Worm (Caenorhabditis elegans) whole organism, late embryonic: ENCODE measurements around the gene F38B6.2.

Experiments used
- C08G9.2 ChIP-seq: sonication (generic microtip); optimal IDR thresholded peaks from 2 replicates; lab custom pipeline; 2016; ENCODE audit warnings: mild to moderate bottlenecking, missing genetic modification characterization, moderate library complexity, missing compliant biosample characterization
- F13H6.1 ChIP-seq: sonication (generic microtip); optimal IDR thresholded peaks from 2 replicates; lab custom pipeline; 2016; ENCODE audit warnings: missing genetic modification characterization, missing compliant biosample characterization
- K09A11.1 ChIP-seq: sonication (generic microtip); optimal IDR thresholded peaks from 2 replicates; lab custom pipeline; 2017; ENCODE audit warnings: antibody characterized with exemption, mild to moderate bottlenecking, missing genetic modification characterization, missing compliant biosample characterization; ENCODE audit not compliant: insufficient read depth
- T23F11.4 ChIP-seq: fragments of 200-800 bp; sonication (Bioruptor generic); optimal IDR thresholded peaks from 2 replicates; lab custom pipeline; 2018; ENCODE audit warnings: mild to moderate bottlenecking, missing genetic modification characterization, missing compliant biosample characterization
- ahr-1 ChIP-seq: sonication (generic microtip); optimal IDR thresholded peaks from 2 replicates; lab custom pipeline; 2016; ENCODE audit warnings: missing genetic modification characterization, missing compliant biosample characterization
- ceh-18 ChIP-seq: sonication (generic microtip); optimal IDR thresholded peaks from 2 replicates; lab custom pipeline; 2016; ENCODE audit warnings: missing genetic modification characterization, missing compliant biosample characterization
- ceh-19 ChIP-seq: fragments of 200-800 bp; sonication (Bioruptor generic); optimal IDR thresholded peaks from 2 replicates; lab custom pipeline; 2018; ENCODE audit warnings: mild to moderate bottlenecking, missing genetic modification characterization, missing compliant biosample characterization
- ceh-24 ChIP-seq: sonication (generic microtip); optimal IDR thresholded peaks from 2 replicates; lab custom pipeline; 2016; ENCODE audit warnings: mild to moderate bottlenecking, missing genetic modification characterization, missing compliant biosample characterization
- ceh-30 ChIP-seq: fragments of 150-350 bp; optimal IDR thresholded peaks from 2 replicates; lab custom pipeline; 2014; ENCODE audit warnings: missing biosample characterization, missing genetic modification characterization
- ceh-31 ChIP-seq: sonication (generic microtip); optimal IDR thresholded peaks from 2 replicates; lab custom pipeline; 2016; ENCODE audit warnings: missing genetic modification characterization, missing compliant biosample characterization
- ceh-34 ChIP-seq: sonication (generic microtip); optimal IDR thresholded peaks from 2 replicates; lab custom pipeline; 2016; ENCODE audit warnings: mild to moderate bottlenecking, missing genetic modification characterization, missing compliant biosample characterization
- ceh-45 ChIP-seq: fragments of 200-800 bp; sonication (Bioruptor generic); IDR thresholded peaks from 2 replicates; pipeline ENCODE4 v1.3.6; 2022; ENCODE audit warnings: missing genetic modification reagents, missing genetic modification characterization, missing compliant biosample characterization
- ceh-6 ChIP-seq: fragments of 200-800 bp; sonication (Bioruptor generic); optimal IDR thresholded peaks from 2 replicates; lab custom pipeline; 2018; ENCODE audit warnings: mild to moderate bottlenecking, missing genetic modification characterization, missing compliant biosample characterization
- dmd-4 ChIP-seq: sonication (generic microtip); optimal IDR thresholded peaks from 2 replicates; lab custom pipeline; 2016; ENCODE audit warnings: borderline replicate concordance, missing genetic modification characterization, missing compliant biosample characterization
- dve-1 ChIP-seq: sonication (generic microtip); optimal IDR thresholded peaks from 2 replicates; lab custom pipeline; 2017; ENCODE audit warnings: antibody characterized with exemption, mild to moderate bottlenecking, missing genetic modification characterization, missing compliant biosample characterization
- elt-2 ChIP-seq: sonication (generic microtip); optimal IDR thresholded peaks from 2 replicates; lab custom pipeline; 2016; ENCODE audit warnings: missing genetic modification reagents, missing genetic modification characterization, missing compliant biosample characterization
- eyg-1 ChIP-seq: sonication (generic microtip); optimal IDR thresholded peaks from 2 replicates; lab custom pipeline; 2016; ENCODE audit warnings: missing genotype, missing genetic modification characterization, missing compliant biosample characterization
- fax-1 ChIP-seq: sonication (generic microtip); optimal IDR thresholded peaks from 2 replicates; lab custom pipeline; 2016; ENCODE audit warnings: missing genotype, missing genetic modification characterization, missing compliant biosample characterization
- hlh-30 ChIP-seq: sonication (generic microtip); optimal IDR thresholded peaks from 2 replicates; lab custom pipeline; 2017; ENCODE audit warnings: antibody characterized with exemption, missing genetic modification characterization, missing compliant biosample characterization; ENCODE audit not compliant: insufficient read depth
- hlh-8 ChIP-seq: sonication (generic microtip); optimal IDR thresholded peaks from 2 replicates; lab custom pipeline; 2016; ENCODE audit warnings: missing genotype, missing genetic modification characterization, missing compliant biosample characterization
- lim-6 ChIP-seq: sonication (generic microtip); optimal IDR thresholded peaks from 2 replicates; lab custom pipeline; 2016; ENCODE audit warnings: missing genetic modification characterization, missing compliant biosample characterization
- nfya-1 ChIP-seq: sonication (generic microtip); optimal IDR thresholded peaks from 2 replicates; lab custom pipeline; 2017; ENCODE audit warnings: missing genetic modification characterization, mild to moderate bottlenecking, missing compliant biosample characterization, antibody characterized with exemption, moderate library complexity
- nhr-11 ChIP-seq: fragments of 150-350 bp; optimal IDR thresholded peaks from 2 replicates; lab custom pipeline; 2014; ENCODE audit warnings: missing biosample characterization, missing genetic modification characterization
- nhr-232 ChIP-seq: sonication (generic microtip); optimal IDR thresholded peaks from 2 replicates; lab custom pipeline; 2016; ENCODE audit warnings: missing genetic modification characterization, missing compliant biosample characterization
- odd-2 ChIP-seq: sonication (generic microtip); optimal IDR thresholded peaks from 2 replicates; lab custom pipeline; 2017; ENCODE audit warnings: antibody characterized with exemption, mild to moderate bottlenecking, missing genetic modification characterization, missing compliant biosample characterization
- pat-9 ChIP-seq: fragments of 200-800 bp; sonication (Bioruptor generic); optimal IDR thresholded peaks from 2 replicates; lab custom pipeline; 2018; ENCODE audit warnings: mild to moderate bottlenecking, missing genetic modification characterization, moderate library complexity, missing compliant biosample characterization
- pax-1 ChIP-seq: fragments of 150-350 bp; optimal IDR thresholded peaks from 2 replicates; lab custom pipeline; 2014; ENCODE audit warnings: missing biosample characterization, missing genetic modification characterization
- pha-4 ChIP-seq: fragments of 150-350 bp; optimal IDR thresholded peaks from 2 replicates; lab custom pipeline; 2018; ENCODE audit warnings: missing biosample characterization, missing genetic modification reagents, missing genetic modification characterization
- pqm-1 ChIP-seq: sonication (generic microtip); optimal IDR thresholded peaks from 2 replicates; lab custom pipeline; 2016; ENCODE audit warnings: missing genetic modification characterization, missing compliant biosample characterization
- pros-1 ChIP-seq: fragments of 150-350 bp; optimal IDR thresholded peaks from 2 replicates; lab custom pipeline; 2014; ENCODE audit warnings: missing biosample characterization, missing genetic modification reagents, missing genetic modification characterization
- ref-2 ChIP-seq: sonication (generic microtip); optimal IDR thresholded peaks from 2 replicates; lab custom pipeline; 2016; ENCODE audit warnings: missing genetic modification characterization, missing compliant biosample characterization
- rnt-1 ChIP-seq: sonication (generic microtip); optimal IDR thresholded peaks from 2 replicates; lab custom pipeline; 2016; ENCODE audit warnings: missing genetic modification characterization, missing compliant biosample characterization
- sdc-2 ChIP-seq: sonication (generic microtip); optimal IDR thresholded peaks from 2 replicates; lab custom pipeline; 2016; ENCODE audit warnings: missing genotype, missing genetic modification characterization, missing compliant biosample characterization
- sox-4 ChIP-seq: sonication (generic microtip); optimal IDR thresholded peaks from 2 replicates; lab custom pipeline; 2017; ENCODE audit warnings: mild to moderate bottlenecking, missing genetic modification characterization, inconsistent platforms, missing compliant biosample characterization
- tbx-2 ChIP-seq: sonication (generic microtip); optimal IDR thresholded peaks from 2 replicates; lab custom pipeline; 2016; ENCODE audit warnings: missing genetic modification characterization, missing compliant biosample characterization
- tbx-7 ChIP-seq: sonication (generic microtip); optimal IDR thresholded peaks from 2 replicates; lab custom pipeline; 2016; ENCODE audit warnings: missing genotype, missing genetic modification characterization, missing compliant biosample characterization
- unc-42 ChIP-seq: sonication (generic microtip); optimal IDR thresholded peaks from 2 replicates; lab custom pipeline; 2016; ENCODE audit warnings: missing genotype, missing genetic modification characterization, missing compliant biosample characterization
- unc-55 ChIP-seq: sonication (generic microtip); optimal IDR thresholded peaks from 2 replicates; lab custom pipeline; 2017; ENCODE audit warnings: missing biosample characterization, missing genetic modification reagents, missing genetic modification characterization
- unc-86 ChIP-seq: sonication (generic microtip); optimal IDR thresholded peaks from 2 replicates; lab custom pipeline; 2016; ENCODE audit warnings: missing genetic modification characterization, missing compliant biosample characterization
- zip-5 ChIP-seq: sonication (generic microtip); optimal IDR thresholded peaks from 2 replicates; lab custom pipeline; 2016; ENCODE audit warnings: missing genetic modification characterization, missing compliant biosample characterization
- ztf-16 ChIP-seq: sonication (generic microtip); optimal IDR thresholded peaks from 2 replicates; lab custom pipeline; 2017; ENCODE audit warnings: missing genetic modification characterization, missing compliant biosample characterization

Gene F38B6.2

DNA sequence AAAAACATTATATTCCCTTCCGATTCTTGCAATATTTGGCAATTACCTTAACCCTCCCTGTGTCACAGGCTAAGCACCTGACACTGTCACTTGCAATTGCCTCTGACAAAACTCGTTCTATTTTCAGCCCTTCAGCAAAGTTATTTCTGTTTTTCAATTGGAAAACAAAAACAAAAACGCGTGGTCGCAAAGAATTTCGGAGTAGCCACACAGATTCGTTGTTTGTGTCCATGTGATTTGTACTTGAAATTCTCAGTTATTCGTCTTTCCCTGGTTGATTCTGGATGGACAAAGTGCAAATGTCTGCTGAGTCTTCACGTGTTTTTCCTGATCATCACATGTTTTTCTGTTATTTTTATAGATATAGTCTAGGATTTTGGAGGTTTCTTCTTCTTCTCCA, 37.2 kb downstream of the F38B6.2 start:
- TF ChIP-seq ceh-18 (tag; lab: Kevin White, UChicago) (no peak), nhr-232 (tag; lab: Kevin White, UChicago) (no peak), hlh-30 (tag; lab: Kevin White, UChicago) (peak; percentile 13), ceh-6 (GFP tag; lab: Kevin White, UChicago) (no peak), ceh-19 (GFP tag; lab: Kevin White, UChicago) (no peak), tbx-7 (tag; lab: Kevin White, UChicago) (no peak), hlh-8 (tag; lab: Kevin White, UChicago) (no peak), ceh-45 (GFP tag; lab: Robert Waterston, UW) (no peak), dmd-4 (no peak)

DNA sequence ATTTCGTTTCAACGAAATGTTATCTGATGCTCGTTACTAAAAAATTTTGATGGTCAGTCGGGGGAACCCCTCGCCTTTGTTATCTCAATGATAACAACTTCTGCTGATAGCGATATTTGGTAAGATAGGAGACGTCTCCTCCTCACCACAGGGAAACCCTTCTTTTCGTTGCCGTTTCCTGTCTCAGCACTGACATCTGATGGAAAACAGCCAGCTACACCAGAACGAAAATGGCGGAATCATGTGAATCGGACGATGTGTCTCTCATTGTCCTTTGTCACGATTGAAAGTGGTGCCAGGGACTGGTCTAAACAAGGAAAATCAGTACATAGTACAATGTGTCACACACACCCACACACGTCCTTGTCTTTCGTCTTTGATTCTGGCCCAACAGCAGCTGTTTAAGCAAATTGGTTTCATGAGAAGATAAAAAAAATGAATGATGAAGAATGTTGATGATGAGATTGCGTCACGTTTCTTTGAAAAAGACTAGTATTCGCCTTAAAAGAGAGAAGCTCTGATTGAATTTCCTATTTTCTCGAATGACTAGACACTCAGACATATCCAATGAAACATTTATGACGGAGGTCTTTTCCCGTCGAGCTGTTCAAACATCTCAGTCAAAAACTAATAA, 38.1 kb downstream of the F38B6.2 start:
- TF ChIP-seq unc-42 (peak; percentile 63), elt-2 (tag; lab: Kevin White, UChicago) (peak; percentile 94), rnt-1 (tag; lab: Kevin White, UChicago) (no peak), pqm-1 (tag; lab: Kevin White, UChicago) (peak; percentile 11)

DNA sequence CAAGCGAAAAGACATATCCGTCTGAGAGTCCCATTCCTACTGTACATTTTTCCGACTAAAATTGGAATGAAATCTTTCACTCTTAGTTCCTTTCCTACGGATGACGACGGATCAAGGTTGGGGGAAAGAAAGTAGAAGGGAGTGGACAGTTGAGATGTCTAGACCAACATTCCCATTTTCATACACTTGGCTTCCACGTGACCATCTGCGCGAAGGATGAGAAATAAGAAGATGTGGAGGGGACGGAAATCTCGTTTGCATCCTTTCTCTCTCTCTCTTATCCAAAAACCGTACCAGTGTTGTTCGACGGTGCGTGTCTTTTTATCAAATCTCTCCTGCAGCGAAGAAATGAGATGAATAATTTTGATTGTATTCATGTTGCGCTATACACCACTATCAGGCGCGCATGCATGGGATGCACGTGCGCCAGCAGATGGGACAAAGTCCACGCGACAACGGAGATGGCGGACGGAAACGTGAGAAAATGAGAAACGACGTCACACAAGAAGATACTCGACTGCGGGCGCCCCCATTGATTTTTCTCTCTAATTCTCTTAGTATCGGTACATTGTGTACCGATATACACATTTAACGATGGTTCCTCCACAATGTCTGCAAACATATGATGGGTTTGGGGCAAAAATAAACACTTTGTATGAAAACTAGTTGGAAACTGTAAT, 39.1 kb downstream of the F38B6.2 start:
- peak; percentile 38 for TF ChIP-seq K09A11.1 (tag; lab: Kevin White, UChicago)
- no peak for TF ChIP-seq pat-9 (tag; lab: Kevin White, UChicago)
- TF ChIP-seq hlh-8 (tag; lab: Kevin White, UChicago): peak; percentile 57
- no peak for TF ChIP-seq odd-2
- TF ChIP-seq ceh-18 (tag; lab: Kevin White, UChicago): peak; percentile 94
- no peak for TF ChIP-seq ceh-6 (GFP tag; lab: Kevin White, UChicago)
- peak; percentile 4 for TF ChIP-seq ceh-19 (GFP tag; lab: Kevin White, UChicago)
- no peak for TF ChIP-seq ztf-16
- no peak for TF ChIP-seq lim-6 (tag; lab: Kevin White, UChicago)
- TF ChIP-seq zip-5 (tag; lab: Kevin White, UChicago): no peak
- TF ChIP-seq F13H6.1 (tag; lab: Kevin White, UChicago): peak; percentile 60
- TF ChIP-seq C08G9.2: no peak
- TF ChIP-seq nfya-1 (tag; lab: Kevin White, UChicago): peak; percentile 55
- TF ChIP-seq ceh-31 (tag; lab: Kevin White, UChicago): peak; percentile 70
- TF ChIP-seq ceh-34: peak; percentile 65
- peak; percentile 85 for TF ChIP-seq ref-2 (tag; lab: Kevin White, UChicago)
- peak; percentile 50 for TF ChIP-seq pqm-1 (tag; lab: Kevin White, UChicago)
- no peak for TF ChIP-seq unc-86 (tag; lab: Kevin White, UChicago)
- no peak for TF ChIP-seq fax-1 (tag; lab: Kevin White, UChicago)
- TF ChIP-seq sdc-2 (tag; lab: Kevin White, UChicago): peak; percentile 3
- TF ChIP-seq pax-1 (tag; lab: Kevin White, UChicago): no peak
- TF ChIP-seq ahr-1 (tag; lab: Kevin White, UChicago): no peak
- TF ChIP-seq rnt-1 (tag; lab: Kevin White, UChicago): peak; percentile 92
- TF ChIP-seq unc-55 (GFP tag; lab: Kevin White, UChicago): peak; percentile 90
- TF ChIP-seq ceh-24 (tag; lab: Kevin White, UChicago): no peak
- peak; percentile 2 for TF ChIP-seq ceh-30 (tag; lab: Kevin White, UChicago)
- peak; percentile 1 for TF ChIP-seq sox-4 (tag; lab: Kevin White, UChicago)
- TF ChIP-seq tbx-2: peak; percentile 73
- TF ChIP-seq T23F11.4: peak; percentile 41
- peak; percentile 69 for TF ChIP-seq unc-42
- peak; percentile 41 for TF ChIP-seq dve-1 (tag; lab: Kevin White, UChicago)
- peak; percentile 62 for TF ChIP-seq pros-1 (tag; lab: Kevin White, UChicago)
- peak; percentile 80 for TF ChIP-seq elt-2 (tag; lab: Kevin White, UChicago)
- no peak for TF ChIP-seq pha-4 (tag; lab: Kevin White, UChicago)
- TF ChIP-seq nhr-11 (tag; lab: Kevin White, UChicago): no peak
- peak; percentile 74 for TF ChIP-seq hlh-30 (tag; lab: Kevin White, UChicago)
- no peak for TF ChIP-seq eyg-1 (tag; lab: Kevin White, UChicago)
- TF ChIP-seq, all 69 proteins: peak for 22
